Fruit fly (Drosophila melanogaster) whole organism, embryonic: ENCODE data around the gene LysS.

Source experiments
- ATbp ChIP-seq: fragments of 200-800 bp; sonication (Bioruptor generic); optimal IDR thresholded peaks from 2 replicates; lab custom pipeline; 2017; ENCODE audit warnings: missing biosample characterization, mild to moderate bottlenecking, missing genetic modification characterization, missing genetic modification reagents
- BtbVII ChIP-seq: fragments of 200-800 bp; sonication (Bioruptor generic); optimal IDR thresholded peaks from 3 replicates; lab custom pipeline; 2017; ENCODE audit warnings: missing biosample characterization, mild to moderate bottlenecking, missing genetic modification characterization
- CG10565 ChIP-seq: fragments of 200-800 bp; sonication (Bioruptor generic); optimal IDR thresholded peaks from 3 replicates; lab custom pipeline; 2016; ENCODE audit warnings: missing biosample characterization, mild to moderate bottlenecking, missing genetic modification characterization
- CG11085 ChIP-seq: fragments of 200-800 bp; sonication (Bioruptor generic); IDR thresholded peaks from 2 replicates; pipeline ENCODE4 v1.3.6; 2022; ENCODE audit warnings: missing biosample characterization, missing genetic modification characterization
- CG11456 ChIP-seq: fragments of 200-800 bp; sonication (Bioruptor generic); IDR thresholded peaks from 3 replicates; pipeline ENCODE4 v1.3.6; 2022; ENCODE audit warnings: missing biosample characterization, missing genetic modification characterization
- CG11695 ChIP-seq: fragments of 200-800 bp; sonication (Bioruptor generic); IDR thresholded peaks from 3 replicates; pipeline ENCODE4 v1.3.6; 2022; ENCODE audit warnings: missing biosample characterization, missing genetic modification characterization
- CG12071 ChIP-seq: fragments of 200-800 bp; sonication (Bioruptor generic); optimal IDR thresholded peaks from 3 replicates; lab custom pipeline; 2018; ENCODE audit warnings: missing biosample characterization, mild to moderate bottlenecking, missing genetic modification characterization
- CG12659 ChIP-seq: fragments of 200-800 bp; sonication (Bioruptor generic); optimal IDR thresholded peaks from 3 replicates; lab custom pipeline; 2017; ENCODE audit warnings: mild to moderate bottlenecking, missing biosample characterization, missing genetic modification reagents, missing genetic modification characterization
- CG14050 ChIP-seq: fragments of 200-800 bp; sonication (Bioruptor generic); IDR thresholded peaks from 3 replicates; pipeline ENCODE4 v1.3.6; 2022; ENCODE audit warnings: missing biosample characterization, missing genetic modification characterization
- CG15011 ChIP-seq: fragments of 200-800 bp; sonication (Bioruptor generic); optimal IDR thresholded peaks from 3 replicates; lab custom pipeline; 2018; ENCODE audit warnings: missing biosample characterization, mild to moderate bottlenecking, missing genetic modification characterization
- CG15269 ChIP-seq: fragments of 200-800 bp; sonication (Bioruptor generic); optimal IDR thresholded peaks from 2 replicates; lab custom pipeline; 2018; ENCODE audit warnings: missing biosample characterization, mild to moderate bottlenecking, missing genetic modification characterization, moderate library complexity
- CG17328 ChIP-seq: fragments of 200-800 bp; sonication (Bioruptor generic); IDR thresholded peaks from 2 replicates; pipeline ENCODE4 v1.3.6; 2022; ENCODE audit warnings: missing biosample characterization, missing genetic modification characterization
- CG17829 ChIP-seq: fragments of 200-800 bp; optimal IDR thresholded peaks from 2 replicates; lab custom pipeline; 2019; ENCODE audit warnings: missing biosample characterization, mild to moderate bottlenecking, missing genetic modification characterization, moderate library complexity
- CG30020 ChIP-seq: fragments of 200-800 bp; optimal IDR thresholded peaks from 2 replicates; lab custom pipeline; 2019; ENCODE audit warnings: missing biosample characterization, mild to moderate bottlenecking, missing genetic modification characterization, moderate library complexity
- CG4282 ChIP-seq: fragments of 200-800 bp; sonication (Bioruptor generic); optimal IDR thresholded peaks from 2 replicates; lab custom pipeline; 2016; ENCODE audit warnings: missing biosample characterization, missing genetic modification characterization
- CG4404 ChIP-seq: fragments of 200-800 bp; sonication (Bioruptor generic); IDR thresholded peaks from 2 replicates; pipeline ENCODE4 v1.3.6; 2022; ENCODE audit warnings: missing biosample characterization, missing genetic modification characterization
- CG4854 ChIP-seq: fragments of 200-800 bp; sonication (Bioruptor generic); optimal IDR thresholded peaks from 2 replicates; lab custom pipeline; 2016; ENCODE audit warnings: missing biosample characterization, missing genetic modification characterization, inconsistent platforms
- CG6272 ChIP-seq: fragments of 200-800 bp; sonication (Bioruptor generic); IDR thresholded peaks from 2 replicates; pipeline ENCODE4 v1.3.6; 2022; ENCODE audit warnings: missing biosample characterization, missing genetic modification characterization
- CG6689 ChIP-seq: fragments of 200-800 bp; sonication (Bioruptor generic); IDR thresholded peaks from 2 replicates; pipeline ENCODE4 v1.3.6; 2022; ENCODE audit warnings: missing biosample characterization, missing genetic modification characterization
- CG7271 ChIP-seq: fragments of 200-800 bp; sonication (Bioruptor generic); optimal IDR thresholded peaks from 2 replicates; lab custom pipeline; 2018; ENCODE audit warnings: missing biosample characterization, mild to moderate bottlenecking, missing genetic modification characterization, moderate library complexity
- CG8388 ChIP-seq: fragments of 200-800 bp; sonication (Bioruptor generic); optimal IDR thresholded peaks from 2 replicates; lab custom pipeline; 2019; ENCODE audit warnings: missing biosample characterization, mild to moderate bottlenecking, missing genetic modification characterization, moderate library complexity
- CoRest ChIP-seq: fragments of 200-800 bp; sonication (Bioruptor generic); optimal IDR thresholded peaks from 3 replicates; lab custom pipeline; 2018; ENCODE audit warnings: missing biosample characterization, mild to moderate bottlenecking, missing genetic modification characterization, moderate library complexity
- D ChIP-seq, 2 experiments: fragments of 200-800 bp in 1 of 2; fragments of >200 bp in 1 of 2; sonication (Bioruptor generic) in 1 of 2; optimal IDR thresholded peaks; 2 replicates in 1 of 2; 3 replicates in 1 of 2; lab custom pipeline; 2017; ENCODE audit warnings: mild to moderate bottlenecking in 1 of 2, missing biosample characterization in 1 of 2, missing genetic modification characterization in 1 of 2, missing genetic modification reagents in 1 of 2
- Dek ChIP-seq: fragments of 200-800 bp; sonication (Bioruptor generic); optimal IDR thresholded peaks from 3 replicates; lab custom pipeline; 2019; ENCODE audit warnings: missing biosample characterization, mild to moderate bottlenecking, missing genetic modification characterization, moderate library complexity
- Dip2 ChIP-seq: fragments of 200-800 bp; sonication (Bioruptor generic); IDR thresholded peaks from 2 replicates; pipeline ENCODE4 v1.3.6; 2022; ENCODE audit warnings: missing biosample characterization, missing genetic modification characterization
- Dll ChIP-seq: fragments of 200-800 bp; sonication (Bioruptor generic); IDR thresholded peaks from 4 replicates; pipeline ENCODE4 v1.3.6; 2022; ENCODE audit warnings: missing biosample characterization, missing genetic modification characterization; ENCODE audit not compliant: partially characterized antibody
- Hmr ChIP-seq: fragments of 200-800 bp; sonication (Bioruptor generic); optimal IDR thresholded peaks from 3 replicates; lab custom pipeline; 2017; ENCODE audit warnings: mild to moderate bottlenecking, missing biosample characterization, missing genetic modification reagents, missing genetic modification characterization
- MBD-R2 ChIP-seq: fragments of 200-800 bp; sonication (Bioruptor generic); IDR thresholded peaks from 2 replicates; pipeline ENCODE4 v1.3.6; 2022; ENCODE audit warnings: missing biosample characterization, missing genetic modification characterization
- NFAT ChIP-seq: fragments of 200-800 bp; sonication (Bioruptor generic); IDR thresholded peaks from 2 replicates; pipeline ENCODE4 v1.3.6; 2022; ENCODE audit warnings: missing biosample characterization, missing genetic modification characterization
- Neu2 ChIP-seq: fragments of 200-800 bp; sonication (Bioruptor generic); optimal IDR thresholded peaks from 3 replicates; lab custom pipeline; 2016; ENCODE audit warnings: missing biosample characterization, missing genetic modification characterization, borderline replicate concordance
- Tbp ChIP-seq: fragments of >200 bp; optimal IDR thresholded peaks from 2 replicates; lab custom pipeline; 2018; ENCODE audit warnings: missing biosample characterization, missing genetic modification characterization
- Trl ChIP-seq, 3 experiments: fragments of >200 bp in 2 of 3; fragments of 200-800 bp in 1 of 3; sonication (Bioruptor generic) in 1 of 3; optimal IDR thresholded peaks; 2 replicates in 1 of 3; 3 replicates in 2 of 3; lab custom pipeline; 2016 to 2017; ENCODE audit warnings: missing biosample characterization in 1 of 3, missing genetic modification characterization in 1 of 3
- Usf ChIP-seq: fragments of 200-800 bp; sonication (Bioruptor generic); optimal IDR thresholded peaks from 2 replicates; lab custom pipeline; 2017; ENCODE audit warnings: missing genotype, missing biosample characterization, missing genetic modification characterization
- ase ChIP-seq: fragments of 200-800 bp; sonication (Bioruptor generic); IDR thresholded peaks from 3 replicates; pipeline ENCODE4 v1.3.6; 2022; ENCODE audit warnings: missing biosample characterization, missing genetic modification characterization
- danr ChIP-seq: fragments of 200-800 bp; sonication (Bioruptor generic); IDR thresholded peaks from 2 replicates; pipeline ENCODE4 v1.3.6; 2022; ENCODE audit warnings: missing biosample characterization, missing genetic modification characterization
- fd64A ChIP-seq: fragments of 200-800 bp; sonication (Bioruptor generic); optimal IDR thresholded peaks from 3 replicates; lab custom pipeline; 2018; ENCODE audit warnings: missing biosample characterization, mild to moderate bottlenecking, missing genetic modification characterization
- grau ChIP-seq: fragments of 200-800 bp; optimal IDR thresholded peaks from 3 replicates; lab custom pipeline; 2019; ENCODE audit warnings: missing biosample characterization, mild to moderate bottlenecking, missing genetic modification characterization, moderate library complexity
- grn ChIP-seq: fragments of 200-800 bp; sonication (Bioruptor generic); optimal IDR thresholded peaks from 3 replicates; lab custom pipeline; 2017; ENCODE audit warnings: missing biosample characterization, missing genetic modification characterization
- h ChIP-seq: fragments of >200 bp; optimal IDR thresholded peaks from 2 replicates; lab custom pipeline; 2017
- knrl ChIP-seq: fragments of 200-800 bp; sonication (Bioruptor generic); IDR thresholded peaks from 3 replicates; pipeline ENCODE4 v1.3.6; 2022; ENCODE audit warnings: missing biosample characterization, missing genetic modification characterization; ENCODE audit not compliant: partially characterized antibody
- luna ChIP-seq: fragments of 200-800 bp; sonication (Bioruptor generic); optimal IDR thresholded peaks from 2 replicates; lab custom pipeline; 2016; ENCODE audit warnings: missing biosample characterization, missing genetic modification characterization
- pb ChIP-seq: fragments of 200-800 bp; sonication (Bioruptor generic); optimal IDR thresholded peaks from 3 replicates; lab custom pipeline; 2016; ENCODE audit warnings: missing biosample characterization, missing genetic modification characterization
- scrt ChIP-seq: fragments of 200-800 bp; sonication (Bioruptor generic); optimal IDR thresholded peaks from 2 replicates; lab custom pipeline; 2018; ENCODE audit warnings: missing biosample characterization, mild to moderate bottlenecking, missing genetic modification characterization, moderate library complexity
- sens ChIP-seq: fragments of 200-800 bp; sonication (Bioruptor generic); peaks from one replicate; lab custom pipeline; 2016; ENCODE audit warnings: missing biosample characterization, missing genetic modification characterization
- tll ChIP-seq, 2 experiments: fragments of 200-800 bp in 1 of 2; fragments of >200 bp in 1 of 2; sonication (Bioruptor generic) in 1 of 2; optimal IDR thresholded peaks; 2 replicates each; lab custom pipeline; 2017 to 2019; ENCODE audit warnings: missing biosample characterization in 2 of 2, missing genetic modification characterization in 2 of 2, mild to moderate bottlenecking in 1 of 2, moderate library complexity in 1 of 2
- twi ChIP-seq: fragments of 200-800 bp; optimal IDR thresholded peaks from 2 replicates; lab custom pipeline; 2019; ENCODE audit warnings: missing biosample characterization, mild to moderate bottlenecking, missing genetic modification characterization, moderate library complexity
- vfl ChIP-seq: fragments of 200-800 bp; sonication (Bioruptor generic); optimal IDR thresholded peaks from 2 replicates; lab custom pipeline; 2016; ENCODE audit warnings: missing biosample characterization, missing genetic modification characterization
- vvl ChIP-seq: fragments of 200-800 bp; sonication (Bioruptor generic); IDR thresholded peaks from 2 replicates; pipeline ENCODE4 v1.3.6; 2022; ENCODE audit warnings: missing biosample characterization, missing genetic modification characterization

Gene LysS

DNA sequence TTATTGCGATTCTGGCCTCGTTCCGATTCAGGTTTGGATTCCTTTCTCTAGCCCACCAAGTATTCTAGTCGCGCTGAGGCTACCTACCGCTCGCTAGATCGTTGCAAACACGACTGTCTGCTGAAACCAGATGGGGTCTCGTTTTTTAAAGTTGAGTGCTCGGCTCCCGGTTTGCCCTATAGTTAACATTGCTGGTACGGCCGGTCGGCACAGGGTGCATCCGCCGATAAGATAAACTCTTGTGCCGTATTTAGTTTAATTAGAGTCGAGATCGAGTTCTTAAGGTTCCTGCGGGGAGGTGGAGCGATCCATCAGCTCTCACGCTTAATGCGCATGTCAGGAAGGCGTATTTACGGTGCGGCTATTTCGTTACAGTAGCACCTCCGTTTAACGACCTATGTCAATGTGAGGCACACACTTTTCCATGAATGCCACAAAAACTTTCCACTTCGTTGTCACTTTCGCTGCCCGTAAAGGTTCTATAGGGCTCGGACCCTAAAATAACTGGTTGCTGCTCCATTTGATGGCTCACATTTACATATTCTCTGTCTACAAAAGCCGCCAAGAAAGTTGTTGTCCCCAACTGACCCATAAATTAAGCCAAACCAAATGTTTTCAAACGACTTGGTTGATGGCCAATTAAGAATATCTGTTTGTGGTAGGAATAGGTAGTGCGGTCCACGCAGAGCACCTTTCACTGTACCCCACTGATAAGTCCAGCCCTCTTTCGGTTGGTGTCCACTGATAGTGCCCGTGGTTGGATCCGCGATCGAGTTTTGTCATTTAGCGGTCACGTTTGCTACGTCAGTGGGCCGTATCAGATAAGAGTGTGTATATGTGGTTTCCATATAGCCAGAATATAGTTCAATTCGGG, 22.6 kb upstream of the LysS start, which contains the start of gene CG9119 (continued):
- TF ChIP-seq BtbVII (GFP tag; lab: Kevin White, UChicago), result peak; percentile 39
- peak; percentile 69 for TF ChIP-seq CG12659 (GFP tag; lab: Kevin White, UChicago)
- no peak for TF ChIP-seq Neu2 (GFP tag; lab: Kevin White, UChicago)
- TF ChIP-seq pb (GFP tag; lab: Kevin White, UChicago), result peak; percentile 67
- TF ChIP-seq knrl (GFP tag; lab: Robert Waterston, UW), result no peak
- no peak for TF ChIP-seq D (optimal IDR thresholded peaks at IDR 0.05; lab: Kevin White, UChicago)
- peak; percentile 48 for TF ChIP-seq D (GFP tag; optimal IDR thresholded peaks at IDR 0.05; lab: Kevin White, UChicago)
- 0 out of 3 replicates have a peak, but pooled peaks have one; percentile 11 for TF ChIP-seq ase (GFP tag; lab: Robert Waterston, UW)
- TF ChIP-seq MBD-R2 (GFP tag; lab: Robert Waterston, UW), result no peak
- TF ChIP-seq luna (GFP tag; lab: Kevin White, UChicago), result no peak
- TF ChIP-seq Tbp (GFP tag; lab: Kevin White, UChicago), result no peak
- TF ChIP-seq vvl (GFP tag; lab: Robert Waterston, UW), result peak; percentile 77
- TF ChIP-seq CG11456 (GFP tag; lab: Robert Waterston, UW), result peak; percentile 65; the same call in 1 of the 3 replicates
- TF ChIP-seq CG6272, result no peak
- no peak for TF ChIP-seq CG4854 (GFP tag; lab: Kevin White, UChicago)
- TF ChIP-seq CG15269 (tag; lab: Kevin White, UChicago), result peak; percentile 75
- TF ChIP-seq scrt (GFP tag; lab: Kevin White, UChicago), result peak; percentile 53
- TF ChIP-seq CG14050, result peak; percentile 21; the same call in 1 of the 3 replicates
- no peak for TF ChIP-seq h (lab: Kevin White, UChicago)
- TF ChIP-seq fd64A (GFP tag; lab: Kevin White, UChicago), result peak; percentile 45
- TF ChIP-seq Trl (optimal IDR thresholded peaks at IDR 0.05; lab: Kevin White, UChicago), result no peak
- peak; percentile 55 for TF ChIP-seq Trl (GFP tag; optimal IDR thresholded peaks at IDR 0.05; lab: Kevin White, UChicago)
- TF ChIP-seq Dip2 (GFP tag; lab: Robert Waterston, UW), result peak; percentile 11; the same call in 1 of the 2 replicates
- TF ChIP-seq CG11085 (GFP tag; lab: Robert Waterston, UW), result no peak
- TF ChIP-seq CG17829 (tag; lab: Kevin White, UChicago), result peak; percentile 52
- TF ChIP-seq grau, result peak; percentile 95
- TF ChIP-seq CG7271 (tag; lab: Kevin White, UChicago), result no peak
- peak; percentile 66 for TF ChIP-seq CG15011 (GFP tag; lab: Kevin White, UChicago)
- TF ChIP-seq CG10565 (GFP tag; lab: Kevin White, UChicago), result no peak
- TF ChIP-seq Hmr (GFP tag; lab: Kevin White, UChicago), result peak; percentile 78
- peak; percentile 35 for TF ChIP-seq ATbp (GFP tag; lab: Kevin White, UChicago)
- TF ChIP-seq CG12071 (GFP tag; lab: Kevin White, UChicago), result no peak
- TF ChIP-seq CG11695 (GFP tag; lab: Robert Waterston, UW), result peak; percentile 55; the same call in 2 of the 3 replicates
- TF ChIP-seq NFAT (GFP tag; lab: Robert Waterston, UW), result no peak
- TF ChIP-seq danr (GFP tag; lab: Robert Waterston, UW), result 0 out of 2 replicates have a peak, but pooled peaks have one; percentile 43
- TF ChIP-seq CG6689, result peak; percentile 53
- peak; percentile 73 for TF ChIP-seq CoRest (tag; lab: Kevin White, UChicago)
- peak; percentile 58 for TF ChIP-seq grn
- TF ChIP-seq sens, result peak; percentile 90
- peak; percentile 48 for TF ChIP-seq vfl
- peak; percentile 44 for TF ChIP-seq CG8388
- TF ChIP-seq twi, result peak; percentile 51
- TF ChIP-seq CG17328, result 0 out of 2 replicates have a peak, but pooled peaks have one; percentile 24
- TF ChIP-seq CG30020 (tag; lab: Kevin White, UChicago), result no peak
- no peak for TF ChIP-seq Usf (GFP tag; lab: Kevin White, UChicago)
- TF ChIP-seq CG4404 (GFP tag; lab: Robert Waterston, UW), result peak; percentile 63
- peak; percentile 65 for TF ChIP-seq Dek
- peak; percentile 25 for TF ChIP-seq CG4282 (GFP tag; lab: Kevin White, UChicago)
- no peak for TF ChIP-seq Dll (GFP tag; lab: Robert Waterston, UW)
- no peak for TF ChIP-seq tll (GFP tag; optimal IDR thresholded peaks at IDR 0.05; lab: Kevin White, UChicago)
